Fruit fly (Drosophila melanogaster): ENCODE results near the gene CG3817.

Gene CG3817

dm6 chr3R:14901408-14902352, 3.1 kb downstream of the CG3817 start, which contains the start of gene RpS5b (continued):
- no peak for TF ChIP-seq ken (GFP tag; IDR thresholded peaks at IDR 0.05)
- no peak for TF ChIP-seq CG2202 (tag; optimal IDR thresholded peaks at IDR 0.05)
- peak; percentile 65 for TF ChIP-seq sens (GFP tag)
- no peak for TF ChIP-seq GATAe (GFP tag; conservative IDR thresholded peaks at IDR 0.05)
- no peak for TF ChIP-seq zen2 (GFP tag; IDR thresholded peaks at IDR 0.05; ENCODE audit: partially characterized antibody)
- TF ChIP-seq Chrac-16 (GFP tag; optimal IDR thresholded peaks at IDR 0.05): no peak
- no peak for TF ChIP-seq wdn (GFP tag; IDR thresholded peaks at IDR 0.05)
- peak; percentile 3 for TF ChIP-seq Fer3 (tag; optimal IDR thresholded peaks at IDR 0.05)
- TF ChIP-seq TFAM (GFP tag; optimal IDR thresholded peaks at IDR 0.05): no peak
- TF ChIP-seq Meics (GFP tag; optimal IDR thresholded peaks at IDR 0.05): no peak
- TF ChIP-seq CG6654 (GFP tag; optimal IDR thresholded peaks at IDR 0.05): no peak
- peak; percentile 97 for TF ChIP-seq CG2116 (GFP tag; optimal IDR thresholded peaks at IDR 0.05)
- TF ChIP-seq CG10209 (GFP tag; optimal IDR thresholded peaks at IDR 0.05): no peak
- no peak for TF ChIP-seq CG42726 (GFP tag; IDR thresholded peaks at IDR 0.05; ENCODE audit: partially characterized antibody)
- TF ChIP-seq Myb (GFP tag; optimal IDR thresholded peaks at IDR 0.05): peak; percentile 78
- TF ChIP-seq schlank (tag; optimal IDR thresholded peaks at IDR 0.05): no peak
- peak; percentile 32 for TF ChIP-seq cwo (GFP tag; optimal IDR thresholded peaks at IDR 0.05)
- no peak for TF ChIP-seq CG18599 (GFP tag; optimal IDR thresholded peaks at IDR 0.05)
- no peak for TF ChIP-seq Dip2 (GFP tag; IDR thresholded peaks at IDR 0.05)
- TF ChIP-seq al (GFP tag; IDR thresholded peaks at IDR 0.05): no peak
- TF ChIP-seq CG30403 (GFP tag; optimal IDR thresholded peaks at IDR 0.05): no peak
- no peak for TF ChIP-seq Dad (GFP tag; optimal IDR thresholded peaks at IDR 0.05)
- no peak for TF ChIP-seq ssp (GFP tag; IDR thresholded peaks at IDR 0.05)
- peak; percentile 52 for TF ChIP-seq pzg (GFP tag; optimal IDR thresholded peaks at IDR 0.05)
- TF ChIP-seq CG15073 (GFP tag; optimal IDR thresholded peaks at IDR 0.05): no peak
- peak; percentile 41 for TF ChIP-seq CG12659 (GFP tag; optimal IDR thresholded peaks at IDR 0.05)
- no peak for TF ChIP-seq HLHmδ (GFP tag; optimal IDR thresholded peaks at IDR 0.05)
- TF ChIP-seq her (GFP tag; optimal IDR thresholded peaks at IDR 0.05): no peak
- TF ChIP-seq CG10321 (GFP tag; IDR thresholded peaks at IDR 0.05): no peak
- TF ChIP-seq Dp (GFP tag; optimal IDR thresholded peaks at IDR 0.05): peak; percentile 84
- TF ChIP-seq pho (GFP tag; optimal IDR thresholded peaks at IDR 0.05): no peak
- no peak for TF ChIP-seq kni (GFP tag; optimal IDR thresholded peaks at IDR 0.05)
- peak; percentile 16; the same call in 1 of the 2 replicates for TF ChIP-seq MBD-R2 (GFP tag; IDR thresholded peaks at IDR 0.05)
- TF ChIP-seq E2f2 (GFP tag; IDR thresholded peaks at IDR 0.05): peak; percentile 86
- TF ChIP-seq Nf-YB (GFP tag; optimal IDR thresholded peaks at IDR 0.05): no peak
- TF ChIP-seq slp2 (GFP tag; optimal IDR thresholded peaks at IDR 0.05): no peak
- TF ChIP-seq Lpt (GFP tag; optimal IDR thresholded peaks at IDR 0.05): no peak
- no peak for TF ChIP-seq pros (GFP tag; optimal IDR thresholded peaks at IDR 0.05)
- TF ChIP-seq maf-S (GFP tag; optimal IDR thresholded peaks at IDR 0.05): no peak
- no peak for TF ChIP-seq cg (GFP tag; optimal IDR thresholded peaks at IDR 0.05)
- TF ChIP-seq Ets97D (GFP tag; optimal IDR thresholded peaks at IDR 0.05): peak; percentile 80
- TF ChIP-seq Dref (GFP tag; IDR thresholded peaks at IDR 0.05): 0 out of 2 replicates have a peak, but pooled peaks have one; percentile 27
- TF ChIP-seq CG2678 (tag; optimal IDR thresholded peaks at IDR 0.05): no peak
- TF ChIP-seq Sry-δ (GFP tag; optimal IDR thresholded peaks at IDR 0.05): peak; percentile 10
- no peak for TF ChIP-seq Xrp1 (GFP tag; IDR thresholded peaks at IDR 0.05)
- TF ChIP-seq Atf-2 (GFP tag; optimal IDR thresholded peaks at IDR 0.05): no peak
- TF ChIP-seq Dbx (GFP tag; IDR thresholded peaks at IDR 0.05): no peak
- no peak for TF ChIP-seq CG30431 (GFP tag; optimal IDR thresholded peaks at IDR 0.05)
- TF ChIP-seq Awh (GFP tag; IDR thresholded peaks at IDR 0.05): no peak
